Worm (Caenorhabditis elegans): Measurements from ENCODE around the gene C17G10.10.

DNA sequence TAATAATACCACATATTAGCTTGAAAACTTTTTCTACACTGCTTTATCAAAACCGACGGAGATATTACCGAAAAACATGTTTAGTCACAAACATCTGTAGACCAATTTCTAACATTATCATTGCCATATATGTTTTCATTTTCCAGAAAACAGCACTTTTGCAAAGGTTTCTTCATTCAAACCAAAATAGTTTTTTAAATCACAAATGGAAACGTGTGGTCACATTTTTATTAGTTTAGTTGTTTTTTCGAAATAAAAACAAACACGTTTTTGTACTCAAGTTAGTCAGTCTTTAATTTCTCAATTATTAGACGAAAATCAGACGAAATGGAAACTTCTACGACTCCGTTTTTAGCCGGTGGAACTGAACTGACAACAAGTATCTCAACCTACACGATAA is 38.9 kb upstream of the C17G10.10 start, which contains the start of gene F59E12.3:
- no peak for TF ChIP-seq lin-15B (tag; optimal IDR thresholded peaks at IDR 0.05)
- TF ChIP-seq jun-1 (tag; optimal IDR thresholded peaks at IDR 0.05), result no peak
- TF ChIP-seq mxl-2 (GFP tag; conservative IDR thresholded peaks at IDR 0.05), result no peak
- TF ChIP-seq spr-1 (tag; optimal IDR thresholded peaks at IDR 0.05), result no peak
- no peak for TF ChIP-seq ceh-82 (tag; optimal IDR thresholded peaks at IDR 0.05)

All from whole organism, L4 larva.